Worm (Caenorhabditis elegans) whole organism, young adult: ENCODE measurements around the gene col-85.

Source experiments
- B0019.2 ChIP-seq: fragments of 200-800 bp; sonication (Bioruptor generic); conservative IDR thresholded peaks from 2 replicates; pipeline ENCODE4 v1.3.6; 2022; ENCODE audit warnings: missing genetic modification reagents, missing genetic modification characterization, missing compliant biosample characterization
- B0035.1 ChIP-seq: sonication (generic microtip); optimal IDR thresholded peaks from 2 replicates; lab custom pipeline; 2016; ENCODE audit warnings: missing genetic modification characterization, mild to moderate bottlenecking, missing compliant biosample characterization, missing genotype, missing genetic modification reagents
- F23B12.7 ChIP-seq: sonication (generic microtip); optimal IDR thresholded peaks from 2 replicates; lab custom pipeline; 2017; ENCODE audit warnings: missing genetic modification characterization, mild to moderate bottlenecking, missing compliant biosample characterization, antibody characterized with exemption, moderate library complexity; ENCODE audit not compliant: insufficient read depth
- F39B2.1 ChIP-seq: fragments of 200-800 bp; sonication (Bioruptor generic); IDR thresholded peaks from 2 replicates; pipeline ENCODE4 v1.3.6; 2022; ENCODE audit warnings: missing genetic modification reagents, missing genetic modification characterization, missing compliant biosample characterization
- F57C9.4 ChIP-seq: sonication (generic microtip); optimal IDR thresholded peaks from 2 replicates; lab custom pipeline; 2017; ENCODE audit warnings: mild to moderate bottlenecking, missing genetic modification characterization, missing compliant biosample characterization
- K12H6.12 ChIP-seq: fragments of 200-800 bp; sonication (Bioruptor generic); optimal IDR thresholded peaks from 2 replicates; lab custom pipeline; 2018; ENCODE audit warnings: mild to moderate bottlenecking, missing genetic modification characterization, missing compliant biosample characterization
- Y53G8AR.9 ChIP-seq: fragments of 200-800 bp; sonication (Bioruptor generic); conservative IDR thresholded peaks from 2 replicates; pipeline ENCODE4 v1.3.6; 2022; ENCODE audit warnings: missing genetic modification reagents, missing genetic modification characterization, missing compliant biosample characterization
- Y56A3A.18 ChIP-seq: fragments of 200-800 bp; sonication (Bioruptor generic); IDR thresholded peaks from 2 replicates; pipeline ENCODE4 v1.3.6; 2022; ENCODE audit warnings: missing genetic modification reagents, missing genetic modification characterization, missing compliant biosample characterization
- akir-1 ChIP-seq: fragments of 200-800 bp; sonication (Bioruptor generic); optimal IDR thresholded peaks from 2 replicates; lab custom pipeline; 2018; ENCODE audit warnings: mild to moderate bottlenecking, missing genetic modification characterization, moderate library complexity, missing compliant biosample characterization
- athp-1 ChIP-seq: sonication (generic microtip); optimal IDR thresholded peaks from 2 replicates; lab custom pipeline; 2017; ENCODE audit warnings: mild to moderate bottlenecking, missing genetic modification characterization, missing compliant biosample characterization
- attf-5 ChIP-seq: fragments of 200-800 bp; sonication (Bioruptor generic); optimal IDR thresholded peaks from 2 replicates; lab custom pipeline; 2018; ENCODE audit warnings: mild to moderate bottlenecking, missing genetic modification characterization, missing compliant biosample characterization
- attf-6 ChIP-seq: fragments of 200-800 bp; sonication (Bioruptor generic); IDR thresholded peaks from 2 replicates; pipeline ENCODE4 v1.3.6; 2022; ENCODE audit warnings: missing genetic modification reagents, missing genetic modification characterization, missing compliant biosample characterization
- bed-2 ChIP-seq: fragments of 200-800 bp; sonication (Bioruptor generic); IDR thresholded peaks from 2 replicates; pipeline ENCODE4 v1.3.6; 2022; ENCODE audit warnings: missing genetic modification reagents, missing genetic modification characterization, missing compliant biosample characterization
- cebp-1 ChIP-seq, 2 experiments: fragments of 200-800 bp in 1 of 2; sonication (Bioruptor generic) in 1 of 2; sonication (generic microtip) in 1 of 2; IDR thresholded peaks in 1 of 2; optimal IDR thresholded peaks in 1 of 2; 2 replicates each; pipeline versions ENCODE4 v1.3.6 to Lab custom; 2017 to 2022; ENCODE audit warnings: missing compliant biosample characterization in 2 of 2, missing genetic modification characterization in 2 of 2, mild to moderate bottlenecking in 1 of 2, missing genetic modification reagents in 1 of 2, moderate library complexity in 1 of 2
- chd-7 ChIP-seq: sonication (generic microtip); optimal IDR thresholded peaks from 2 replicates; lab custom pipeline; 2016; ENCODE audit warnings: mild to moderate bottlenecking, missing genetic modification characterization, moderate library complexity, missing compliant biosample characterization
- die-1 ChIP-seq: sonication (generic microtip); optimal IDR thresholded peaks from 2 replicates; lab custom pipeline; 2016; ENCODE audit warnings: missing genotype, mild to moderate bottlenecking, missing genetic modification characterization, missing compliant biosample characterization
- dox-1 ChIP-seq: fragments of 200-800 bp; sonication (Bioruptor generic); IDR thresholded peaks from 2 replicates; pipeline ENCODE4 v1.3.6; 2022; ENCODE audit warnings: missing genetic modification reagents, missing genetic modification characterization, missing compliant biosample characterization
- dpl-1 ChIP-seq: fragments of 150-350 bp; optimal IDR thresholded peaks from 2 replicates; lab custom pipeline; 2014; ENCODE audit warnings: missing biosample characterization, missing genetic modification reagents, missing genetic modification characterization
- egl-18 ChIP-seq: fragments of 200-800 bp; sonication (Bioruptor generic); IDR thresholded peaks from 2 replicates; pipeline ENCODE4 v1.3.6; 2022; ENCODE audit warnings: missing genetic modification reagents, missing genetic modification characterization, missing compliant biosample characterization
- egl-44 ChIP-seq: fragments of 200-800 bp; sonication (Bioruptor generic); IDR thresholded peaks from 2 replicates; pipeline ENCODE4 v1.3.6; 2022; ENCODE audit warnings: missing genetic modification reagents, missing genetic modification characterization, missing compliant biosample characterization
- ets-4 ChIP-seq: fragments of 200-800 bp; sonication (Bioruptor generic); optimal IDR thresholded peaks from 2 replicates; lab custom pipeline; 2018; ENCODE audit warnings: mild to moderate bottlenecking, missing genetic modification characterization, missing compliant biosample characterization
- him-1 ChIP-seq: sonication (generic microtip); optimal IDR thresholded peaks from 2 replicates; lab custom pipeline; 2016; ENCODE audit warnings: missing genotype, missing genetic modification reagents, missing genetic modification characterization, missing compliant biosample characterization
- hlh-12 ChIP-seq: sonication (generic microtip); optimal IDR thresholded peaks from 2 replicates; lab custom pipeline; 2016; ENCODE audit warnings: missing genetic modification characterization, missing compliant biosample characterization
- hmg-1.2 ChIP-seq: fragments of 200-800 bp; sonication (Bioruptor generic); IDR thresholded peaks from 2 replicates; pipeline ENCODE4 v1.3.6; 2022; ENCODE audit warnings: missing genetic modification reagents, missing genetic modification characterization, missing compliant biosample characterization
- hsf-1 ChIP-seq: fragments of 200-800 bp; sonication (Bioruptor generic); IDR thresholded peaks from 2 replicates; pipeline ENCODE4 v1.3.6; 2022; ENCODE audit warnings: missing genetic modification reagents, missing genetic modification characterization, missing compliant biosample characterization
- let-607 ChIP-seq, 2 experiments: fragments of 200-800 bp in 1 of 2; sonication (Bioruptor generic) in 1 of 2; sonication (generic microtip) in 1 of 2; optimal IDR thresholded peaks; 2 replicates each; lab custom pipeline; 2016 to 2018; ENCODE audit warnings: mild to moderate bottlenecking in 2 of 2, missing compliant biosample characterization in 2 of 2, missing genetic modification characterization in 2 of 2, moderate library complexity in 2 of 2, missing genotype in 1 of 2
- lin-40 ChIP-seq: sonication (generic microtip); optimal IDR thresholded peaks from 2 replicates; lab custom pipeline; 2016; ENCODE audit warnings: missing genetic modification characterization, mild to moderate bottlenecking, missing compliant biosample characterization, missing genotype, missing genetic modification reagents
- madf-10 ChIP-seq: sonication (generic microtip); optimal IDR thresholded peaks from 2 replicates; lab custom pipeline; 2016; ENCODE audit warnings: mild to moderate bottlenecking, missing genetic modification characterization, missing compliant biosample characterization
- mcd-1 ChIP-seq: fragments of 200-800 bp; sonication (Bioruptor generic); IDR thresholded peaks from 2 replicates; pipeline ENCODE4 v1.3.6; 2022; ENCODE audit warnings: missing genetic modification reagents, missing genetic modification characterization, missing compliant biosample characterization
- mel-28 ChIP-seq: sonication (generic microtip); optimal IDR thresholded peaks from 2 replicates; lab custom pipeline; 2016; ENCODE audit warnings: borderline replicate concordance, mild to moderate bottlenecking, missing genetic modification characterization, missing compliant biosample characterization
- nfya-2 ChIP-seq: fragments of 200-800 bp; sonication (Bioruptor generic); IDR thresholded peaks from 2 replicates; pipeline ENCODE4 v1.3.6; 2022; ENCODE audit warnings: missing genetic modification reagents, missing genetic modification characterization, missing compliant biosample characterization
- nhr-179 ChIP-seq: sonication (generic microtip); optimal IDR thresholded peaks from 2 replicates; lab custom pipeline; 2016; ENCODE audit warnings: mild to moderate bottlenecking, missing genetic modification characterization, missing compliant biosample characterization
- nhr-80 ChIP-seq: sonication (generic microtip); optimal IDR thresholded peaks from 2 replicates; lab custom pipeline; 2016; ENCODE audit warnings: missing genetic modification characterization, missing compliant biosample characterization
- rcor-1 ChIP-seq: fragments of 200-800 bp; sonication (Bioruptor generic); IDR thresholded peaks from 2 replicates; pipeline ENCODE4 v1.3.6; 2022; ENCODE audit warnings: missing genetic modification reagents, missing genetic modification characterization, missing compliant biosample characterization
- repo-1 ChIP-seq: sonication (generic microtip); optimal IDR thresholded peaks from 2 replicates; lab custom pipeline; 2017; ENCODE audit warnings: mild to moderate bottlenecking, missing genetic modification characterization, missing compliant biosample characterization
- rpc-1 ChIP-seq, 2 experiments: fragments of 150-350 bp in 1 of 2; sonication (generic microtip) in 1 of 2; optimal IDR thresholded peaks; 2 replicates each; lab custom pipeline; 2014 to 2018; ENCODE audit warnings: missing biosample characterization in 1 of 2, missing genetic modification characterization in 1 of 2, missing genetic modification reagents in 1 of 2, missing genotype in 1 of 2
- tbp1 ChIP-seq: fragments of 200-800 bp; sonication (Bioruptor generic); optimal IDR thresholded peaks from 2 replicates; lab custom pipeline; 2018; ENCODE audit warnings: mild to moderate bottlenecking, missing genetic modification characterization, missing compliant biosample characterization
- unc-130 ChIP-seq: sonication (generic microtip); optimal IDR thresholded peaks from 2 replicates; lab custom pipeline; 2016; ENCODE audit warnings: missing genetic modification reagents, missing genetic modification characterization, missing compliant biosample characterization
- unc-62 ChIP-seq: fragments of 150-350 bp; optimal IDR thresholded peaks from 2 replicates; lab custom pipeline; 2014; ENCODE audit warnings: missing biosample characterization, missing genetic modification reagents, missing genetic modification characterization
- ztf-25 ChIP-seq: fragments of 200-800 bp; sonication (Bioruptor generic); IDR thresholded peaks from 2 replicates; pipeline ENCODE4 v1.3.6; 2022; ENCODE audit warnings: missing genetic modification reagents, missing genetic modification characterization, missing compliant biosample characterization
- ztf-3 ChIP-seq: fragments of 200-800 bp; sonication (Bioruptor generic); optimal IDR thresholded peaks from 2 replicates; lab custom pipeline; 2018; ENCODE audit warnings: mild to moderate bottlenecking, missing genetic modification characterization, missing compliant biosample characterization

Gene col-85

DNA sequence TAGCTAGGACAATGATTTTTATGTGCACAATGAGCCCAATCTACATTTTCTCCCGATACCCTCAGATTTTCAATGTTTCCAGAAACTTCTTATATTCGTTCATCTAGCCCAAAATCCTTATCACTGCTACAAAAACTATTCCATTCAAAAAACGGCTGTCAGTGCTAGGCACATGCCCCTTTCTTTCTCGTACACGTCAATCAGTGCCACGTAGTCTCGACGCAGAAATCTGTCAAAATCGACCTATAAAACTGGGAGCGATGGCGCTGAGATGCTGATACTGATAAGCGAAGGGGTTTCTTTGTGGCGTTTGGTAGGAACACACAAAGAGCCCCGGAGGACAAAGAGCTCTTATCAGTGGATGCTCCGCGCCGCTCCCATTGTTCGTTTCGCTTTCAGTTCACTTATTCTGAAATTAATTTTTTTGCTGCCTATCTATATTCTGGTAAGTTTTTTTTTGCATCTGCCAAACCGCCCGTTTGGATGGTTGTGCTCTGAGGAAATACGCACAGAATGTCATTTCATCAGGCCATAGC lies 24.0 kb upstream of the col-85 start, which contains the start of gene srh-70 (continued):
- TF ChIP-seq Y56A3A.18 (GFP tag; lab: Robert Waterston, UW) (0 out of 2 replicates have a peak, but pooled peaks have one; percentile 29), unc-130 (GFP tag; lab: Kevin White, UChicago) (no peak), ets-4 (peak; percentile 21), chd-7 (tag; lab: Kevin White, UChicago) (peak; percentile 76), dpl-1 (no peak), hmg-1.2 (GFP tag; lab: Robert Waterston, UW) (no peak), K12H6.12 (tag; lab: Kevin White, UChicago) (no peak), athp-1 (no peak), egl-18 (no peak), ztf-25 (GFP tag; lab: Robert Waterston, UW) (no peak), die-1 (tag; lab: Kevin White, UChicago) (no peak), egl-44 (peak; percentile 37; the same call in 1 of the 2 replicates), Y53G8AR.9 (GFP tag; lab: Robert Waterston, UW) (peak; percentile 72), nhr-179 (tag; lab: Kevin White, UChicago) (no peak), rcor-1 (GFP tag; lab: Robert Waterston, UW) (no peak), F39B2.1 (GFP tag; lab: Robert Waterston, UW) (no peak), cebp-1 (GFP tag; IDR thresholded peaks at IDR 0.05; lab: Robert Waterston, UW) (no peak), cebp-1 (tag; optimal IDR thresholded peaks at IDR 0.05; lab: Kevin White, UChicago) (peak; percentile 7), B0019.2 (GFP tag; lab: Robert Waterston, UW) (no peak), B0035.1 (tag; lab: Kevin White, UChicago) (no peak), hsf-1 (GFP tag; lab: Robert Waterston, UW) (peak; percentile 59; the same call in 1 of the 2 replicates), attf-6 (GFP tag; lab: Robert Waterston, UW) (no peak), tbp1 (GFP tag; lab: Kevin White, UChicago) (peak; percentile 57), mcd-1 (GFP tag; lab: Robert Waterston, UW) (peak; percentile 60), rpc-1 (optimal IDR thresholded peaks at IDR 0.05; lab: Kevin White, UChicago) (no peak), rpc-1 (tag; optimal IDR thresholded peaks at IDR 0.05; lab: Kevin White, UChicago) (no peak), ztf-3 (GFP tag; lab: Kevin White, UChicago) (no peak), madf-10 (tag; lab: Kevin White, UChicago) (peak; percentile 6), bed-2 (GFP tag; lab: Robert Waterston, UW) (no peak), lin-40 (peak; percentile 48), akir-1 (no peak), him-1 (tag; lab: Kevin White, UChicago) (no peak), attf-5 (GFP tag; lab: Kevin White, UChicago) (peak; percentile 24), unc-62 (peak; percentile 99), repo-1 (tag; lab: Kevin White, UChicago) (peak; percentile 29), F57C9.4 (no peak), F23B12.7 (peak; percentile 5)

DNA sequence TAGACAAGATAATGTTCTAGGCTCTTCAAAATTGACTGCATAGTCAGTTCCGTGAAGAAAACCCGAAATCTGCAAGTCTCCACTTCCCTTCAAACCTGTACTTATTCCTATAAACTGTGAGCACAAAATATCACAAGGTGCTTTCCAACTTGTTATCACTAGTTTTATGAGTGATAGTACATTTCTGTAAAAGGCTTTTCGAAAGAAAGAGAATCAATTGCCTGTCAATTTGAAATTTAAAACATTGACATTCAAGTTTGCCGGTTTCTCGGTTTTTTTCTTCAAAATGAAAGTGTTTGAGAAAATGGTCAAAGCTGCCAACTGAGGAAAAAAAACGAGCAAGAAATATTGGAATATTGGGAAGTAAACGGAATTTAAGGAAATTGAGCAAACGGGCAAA lies 23.1 kb upstream of the col-85 start:
- TF ChIP-seq ztf-3 (GFP tag; lab: Kevin White, UChicago) = no peak
- TF ChIP-seq dpl-1 = no peak
- TF ChIP-seq nfya-2 = no peak
- TF ChIP-seq mel-28 (tag; lab: Kevin White, UChicago) = no peak
- TF ChIP-seq unc-62 = peak; percentile 34
- TF ChIP-seq hlh-12 (tag; lab: Kevin White, UChicago) = no peak
- peak; percentile 58 for TF ChIP-seq let-607 (tag; optimal IDR thresholded peaks at IDR 0.05; lab: Kevin White, UChicago)
- peak; percentile 35 for TF ChIP-seq nhr-80 (tag; lab: Kevin White, UChicago)
- no peak for TF ChIP-seq rcor-1 (GFP tag; lab: Robert Waterston, UW)
- TF ChIP-seq dox-1 (GFP tag; lab: Robert Waterston, UW) = no peak
- TF ChIP-seq, all 124 proteins: peak for 3
